Worm (Caenorhabditis elegans): ENCODE results near the gene F28H7.8.

Gene F28H7.8

ce11 chrV:10764066-10764465, 5.3 kb downstream of the F28H7.8 start, which contains the start of gene ocr-1:
Gene ocr-1 (plus strand): TSS chrV:10764366.
- TF ChIP-seq F57A8.1 (GFP tag; optimal IDR thresholded peaks at IDR 0.05) (no peak), egrh-3 (GFP tag; IDR thresholded peaks at IDR 0.05) (no peak), F10E7.11 (tag; optimal IDR thresholded peaks at IDR 0.05) (no peak), ceh-79 (tag; optimal IDR thresholded peaks at IDR 0.05) (no peak), egl-44 (GFP tag; IDR thresholded peaks at IDR 0.05) (no peak), ets-4 (GFP tag; optimal IDR thresholded peaks at IDR 0.05) (no peak), lsy-27 (tag; optimal IDR thresholded peaks at IDR 0.05; ENCODE audit: borderline replicate concordance, insufficient read depth) (no peak), madf-8 (GFP tag; conservative IDR thresholded peaks at IDR 0.05) (no peak), attf-5 (GFP tag; optimal IDR thresholded peaks at IDR 0.05) (no peak), efl-1 (GFP tag; optimal IDR thresholded peaks at IDR 0.05) (no peak)

- no peak for TF ChIP-seq ama-1 (optimal IDR thresholded peaks at IDR 0.05)
- no peak for TF ChIP-seq ama-1 (GFP tag; optimal IDR thresholded peaks at IDR 0.05)
- no peak for TF ChIP-seq ccch-3 (GFP tag; optimal IDR thresholded peaks at IDR 0.05)
- no peak for TF ChIP-seq hmg-1.2 (GFP tag; IDR thresholded peaks at IDR 0.05)
- no peak for TF ChIP-seq F33H1.4 (GFP tag; IDR thresholded peaks at IDR 0.05)
- no peak for TF ChIP-seq Y53G8AR.9 (GFP tag; conservative IDR thresholded peaks at IDR 0.05)
- no peak for TF ChIP-seq F23B12.7 (tag; optimal IDR thresholded peaks at IDR 0.05; ENCODE audit: insufficient read depth)
- TF ChIP-seq dpff-1 (tag; optimal IDR thresholded peaks at IDR 0.05), result no peak
- TF ChIP-seq let-607 (tag; optimal IDR thresholded peaks at IDR 0.05), result no peak
- TF ChIP-seq bed-1 (GFP tag; IDR thresholded peaks at IDR 0.05), result no peak
- no peak for TF ChIP-seq Y79H2A.3 (GFP tag; conservative IDR thresholded peaks at IDR 0.05)
- TF ChIP-seq K12H6.12 (tag; optimal IDR thresholded peaks at IDR 0.05), result no peak
- TF ChIP-seq ztf-28 (GFP tag; IDR thresholded peaks at IDR 0.05), result no peak
These were observed 10.1 kb downstream of the F28H7.8 start for ce11 chrV:10768892-10769291.

ce11 chrV:10770026-10770425, 11.3 kb downstream of the F28H7.8 start, which contains the start of the genes D1054.1 and pas-2:
Gene D1054.1 (minus strand): TSS chrV:10770217.
Gene pas-2 (plus strand): TSS chrV:10770368.
- TF ChIP-seq tlf-1 (GFP tag; optimal IDR thresholded peaks at IDR 0.05) (no peak), mcd-1 (GFP tag; IDR thresholded peaks at IDR 0.05) (peak; percentile 40; the same call in 1 of the 2 replicates), F57C9.4 (tag; optimal IDR thresholded peaks at IDR 0.05) (no peak), cebp-2 (GFP tag; IDR thresholded peaks at IDR 0.05) (no peak), nhr-120 (GFP tag; IDR thresholded peaks at IDR 0.05) (no peak), ztf-3 (GFP tag; optimal IDR thresholded peaks at IDR 0.05) (no peak), snpc-4 (GFP tag; optimal IDR thresholded peaks at IDR 0.05) (no peak), snpc-4 (tag; optimal IDR thresholded peaks at IDR 0.05) (peak in 1 of 4 experiments; percentile 33), ztf-28 (GFP tag; IDR thresholded peaks at IDR 0.05) (no peak), rcor-1 (GFP tag; IDR thresholded peaks at IDR 0.05) (no peak), ceh-100 (GFP tag; IDR thresholded peaks at IDR 0.05) (no peak), F39B2.1 (GFP tag; IDR thresholded peaks at IDR 0.05) (no peak), tbx-9 (tag; optimal IDR thresholded peaks at IDR 0.05; ENCODE audit: borderline replicate concordance) (no peak), nhr-179 (tag; optimal IDR thresholded peaks at IDR 0.05) (no peak), F22D6.2 (tag; optimal IDR thresholded peaks at IDR 0.05) (no peak), aptf-2 (GFP tag; conservative IDR thresholded peaks at IDR 0.05) (no peak), unc-62 (GFP tag; optimal IDR thresholded peaks at IDR 0.05) (no peak), rpc-1 (optimal IDR thresholded peaks at IDR 0.05) (no peak), rpc-1 (tag; optimal IDR thresholded peaks at IDR 0.05) (no peak)
